Fruit fly (Drosophila melanogaster): Measurements from ENCODE around the gene Atg1.

Gene Atg1

dm6 chr3L:12843056-12843799 lies 38.3 kb upstream of the Atg1 start, which contains the start of gene nebu (continued):
- peak; percentile 98 for TF ChIP-seq CG12769 (tag; optimal IDR thresholded peaks at IDR 0.05)
- TF ChIP-seq CG9609 (GFP tag; optimal IDR thresholded peaks at IDR 0.05) = peak; percentile 97
- peak; percentile 84; the same call in 1 of the 2 replicates for TF ChIP-seq ro (GFP tag; IDR thresholded peaks at IDR 0.05)
- peak; percentile 93 for TF ChIP-seq CG12104 (GFP tag; optimal IDR thresholded peaks at IDR 0.05)
- TF ChIP-seq CG1024 (GFP tag; IDR thresholded peaks at IDR 0.05) = peak; percentile 85
- peak; percentile 95 for TF ChIP-seq CG17359 (tag; optimal IDR thresholded peaks at IDR 0.05)
- peak; percentile 94 for TF ChIP-seq tio (GFP tag; optimal IDR thresholded peaks at IDR 0.05)
- TF ChIP-seq gfzf (GFP tag; optimal IDR thresholded peaks at IDR 0.05) = peak; percentile 17
- no peak; the same call in 1 of the 2 replicates for TF ChIP-seq Rx (GFP tag; IDR thresholded peaks at IDR 0.05)
- TF ChIP-seq az2 (GFP tag; optimal IDR thresholded peaks at IDR 0.05) = peak; percentile 93
- TF ChIP-seq CG32767 (GFP tag; IDR thresholded peaks at IDR 0.05) = peak; percentile 93
- peak; percentile 95 for TF ChIP-seq CG11504 (tag; optimal IDR thresholded peaks at IDR 0.05)
- peak; percentile 81 for TF ChIP-seq trh (GFP tag; optimal IDR thresholded peaks at IDR 0.05)
- peak; percentile 97 for TF ChIP-seq ind (GFP tag; optimal IDR thresholded peaks at IDR 0.05)
- TF ChIP-seq Deaf1 (tag; optimal IDR thresholded peaks at IDR 0.05) = peak; percentile 86
- peak; percentile 98 for TF ChIP-seq row (GFP tag; IDR thresholded peaks at IDR 0.05)
- TF ChIP-seq CG4282 (GFP tag; optimal IDR thresholded peaks at IDR 0.05) = peak; percentile 92
- peak; percentile 95 for TF ChIP-seq danr (GFP tag; IDR thresholded peaks at IDR 0.05)
- TF ChIP-seq CG5180 (GFP tag; optimal IDR thresholded peaks at IDR 0.05) = peak; percentile 84
- TF ChIP-seq CG11560 (tag; IDR thresholded peaks at IDR 0.05) = no peak; the same call in 1 of the 3 replicates
- TF ChIP-seq E2f2 (GFP tag; IDR thresholded peaks at IDR 0.05) = peak; percentile 81
- TF ChIP-seq HLHmδ (GFP tag; optimal IDR thresholded peaks at IDR 0.05) = no peak
- TF ChIP-seq CG8281 (tag; optimal IDR thresholded peaks at IDR 0.05) = peak; percentile 65
- TF ChIP-seq CG1832 (GFP tag; optimal IDR thresholded peaks at IDR 0.05) = no peak
- TF ChIP-seq hth (optimal IDR thresholded peaks at IDR 0.05) = no peak
- peak; percentile 89 for TF ChIP-seq zf30C (GFP tag; optimal IDR thresholded peaks at IDR 0.05)
- TF ChIP-seq CG16813 (GFP tag; IDR thresholded peaks at IDR 0.05; ENCODE audit: partially characterized antibody) = no peak
- TF ChIP-seq sqz (GFP tag; optimal IDR thresholded peaks at IDR 0.05) = peak; percentile 72
- peak; percentile 78 for TF ChIP-seq CG14710 (tag; optimal IDR thresholded peaks at IDR 0.05)
- TF ChIP-seq CG31441 (GFP tag; IDR thresholded peaks at IDR 0.05) = peak; percentile 94
- TF ChIP-seq jigr1 (GFP tag; IDR thresholded peaks at IDR 0.05) = no peak; the same call in 2 of the 3 replicates
- peak; percentile 78 for TF ChIP-seq CG3407 (GFP tag; optimal IDR thresholded peaks at IDR 0.05)
- no peak for TF ChIP-seq D (optimal IDR thresholded peaks at IDR 0.05)
- peak; percentile 88 for TF ChIP-seq D (GFP tag; optimal IDR thresholded peaks at IDR 0.05)
- peak in 1 of 2 experiments; percentile 88 for TF ChIP-seq Eip74EF (GFP tag; optimal IDR thresholded peaks at IDR 0.05)
- TF ChIP-seq sob (GFP tag; IDR thresholded peaks at IDR 0.05) = peak; percentile 98
- TF ChIP-seq CG17802 (tag; optimal IDR thresholded peaks at IDR 0.05) = peak; percentile 65
- peak; percentile 59 for TF ChIP-seq Lhr (GFP tag; optimal IDR thresholded peaks at IDR 0.05)
- TF ChIP-seq CG10321 (GFP tag; IDR thresholded peaks at IDR 0.05) = peak; percentile 73; the same call in 1 of the 2 replicates
- TF ChIP-seq CG6175 (GFP tag; IDR thresholded peaks at IDR 0.05) = peak; percentile 95
- TF ChIP-seq Kr (GFP tag; optimal IDR thresholded peaks at IDR 0.05) = no peak
- peak; percentile 95 for TF ChIP-seq vfl (GFP tag; optimal IDR thresholded peaks at IDR 0.05)
- TF ChIP-seq CG12299 (tag; optimal IDR thresholded peaks at IDR 0.05) = peak; percentile 93
- TF ChIP-seq CG7372 (GFP tag; IDR thresholded peaks at IDR 0.05) = peak; percentile 95
- peak; percentile 69; the same call in 1 of the 2 replicates for TF ChIP-seq Dip2 (GFP tag; IDR thresholded peaks at IDR 0.05)
- peak; percentile 94 for TF ChIP-seq klu (GFP tag; IDR thresholded peaks at IDR 0.05)
- TF ChIP-seq cg (GFP tag; optimal IDR thresholded peaks at IDR 0.05) = no peak
- peak; percentile 85 for TF ChIP-seq CG6254 (GFP tag; optimal IDR thresholded peaks at IDR 0.05)
- peak; percentile 9 for TF ChIP-seq CG7271 (tag; optimal IDR thresholded peaks at IDR 0.05)

All from whole organism, embryonic.